Fruit fly (Drosophila melanogaster) whole organism: ENCODE measurements around the gene CG6431.

Source experiments
- CG8478 ChIP-seq: fragments of >200 bp; optimal IDR thresholded peaks from 2 replicates; lab custom pipeline; 2018; ENCODE audit warnings: inconsistent platforms
- Dll ChIP-seq: fragments of >200 bp; optimal IDR thresholded peaks from 2 replicates; lab custom pipeline; 2017
- EcR ChIP-seq, 2 experiments: fragments of >200 bp; optimal IDR thresholded peaks; 2 replicates each; lab custom pipeline; 2017; ENCODE audit warnings: missing biosample characterization in 2 of 2, missing genetic modification characterization in 2 of 2, missing genetic modification reagents in 2 of 2
- pan ChIP-seq: fragments of >200 bp; optimal IDR thresholded peaks from 2 replicates; lab custom pipeline; 2017
- psq ChIP-seq: fragments of >200 bp; optimal IDR thresholded peaks from 2 replicates; lab custom pipeline; 2017
- usp ChIP-seq: fragments of >200 bp; optimal IDR thresholded peaks from 2 replicates; lab custom pipeline; 2017; ENCODE audit warnings: missing biosample characterization, missing genetic modification characterization, mixed read lengths

CG6431 gene

dm6 chr2L:10687009-10687793 lies 36.8 kb upstream of the CG6431 start, which contains the start of gene CG7296:
Gene CG7296, minus strand, starts transcription at chr2L:10687066.
- TF ChIP-seq usp (GFP tag; lab: Kevin White, UChicago) (no peak), EcR (GFP tag; optimal IDR thresholded peaks at IDR 0.05; lab: Kevin White, UChicago) (no peak), psq (no peak), CG8478 (lab: Kevin White, UChicago) (no peak), Dll (lab: Kevin White, UChicago) (no peak), pan (lab: Kevin White, UChicago) (no peak)

- TF ChIP-seq CG8478 (lab: Kevin White, UChicago) (no peak), EcR (GFP tag; optimal IDR thresholded peaks at IDR 0.05; lab: Kevin White, UChicago) (no peak), usp (GFP tag; lab: Kevin White, UChicago) (no peak), psq (no peak), pan (lab: Kevin White, UChicago) (no peak), Dll (lab: Kevin White, UChicago) (no peak)
Observed at dm6 chr2L:10687794-10688185, 36.2 kb upstream of the CG6431 start.

- TF ChIP-seq CG8478 (lab: Kevin White, UChicago): no peak
- TF ChIP-seq usp (GFP tag; lab: Kevin White, UChicago): no peak
- TF ChIP-seq Dll (lab: Kevin White, UChicago): no peak
- no peak for TF ChIP-seq pan (lab: Kevin White, UChicago)
- TF ChIP-seq EcR (GFP tag; optimal IDR thresholded peaks at IDR 0.05; lab: Kevin White, UChicago): no peak
- TF ChIP-seq psq: no peak
Observed at dm6 chr2L:10688764-10689163, 35.2 kb upstream of the CG6431 start.

DNA sequence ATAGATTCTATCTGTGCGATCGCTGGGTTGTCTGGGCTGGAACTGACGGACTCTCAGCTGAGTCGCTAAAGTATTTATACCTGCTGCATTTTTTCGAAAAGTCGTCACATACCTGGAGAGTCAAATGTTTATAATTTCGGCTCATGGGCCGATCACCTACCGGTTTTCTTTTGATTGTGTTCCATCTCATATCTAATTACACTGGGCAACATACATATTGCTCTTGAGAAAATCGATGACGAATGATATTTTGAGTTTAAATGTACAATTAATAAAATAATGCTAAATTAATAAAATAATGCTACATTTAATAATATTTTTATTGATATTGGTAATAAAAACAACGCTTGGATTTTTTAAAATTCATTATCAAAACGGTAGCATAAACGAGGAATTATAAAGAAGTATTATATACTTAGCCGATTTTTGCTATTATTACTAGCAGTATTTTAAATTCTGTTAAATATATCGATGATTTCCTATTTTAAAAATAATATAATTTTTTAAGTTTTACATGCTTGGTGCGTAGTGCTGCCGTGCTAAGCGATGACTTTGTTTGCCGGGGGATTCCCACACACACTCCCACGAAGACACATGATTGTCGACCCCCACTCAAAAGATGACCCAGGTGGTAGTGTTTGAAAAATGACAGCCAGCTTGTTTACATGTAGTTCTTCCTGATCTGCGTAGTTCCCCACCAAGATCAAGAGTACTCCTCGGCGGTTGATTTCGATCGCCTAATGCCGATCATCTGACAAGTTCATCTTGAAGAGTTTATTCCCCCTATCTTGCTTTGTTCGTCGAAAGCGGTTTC lies 34.6 kb upstream of the CG6431 start, which contains the start of gene CG7294:
Gene CG7294 (minus strand): TSS at position 51 of the 814 bp plus-strand sequence.
- TF ChIP-seq pan (lab: Kevin White, UChicago) (no peak), psq (no peak), EcR (GFP tag; optimal IDR thresholded peaks at IDR 0.05; lab: Kevin White, UChicago) (no peak), usp (GFP tag; lab: Kevin White, UChicago) (no peak), Dll (lab: Kevin White, UChicago) (no peak), CG8478 (lab: Kevin White, UChicago) (no peak)

DNA sequence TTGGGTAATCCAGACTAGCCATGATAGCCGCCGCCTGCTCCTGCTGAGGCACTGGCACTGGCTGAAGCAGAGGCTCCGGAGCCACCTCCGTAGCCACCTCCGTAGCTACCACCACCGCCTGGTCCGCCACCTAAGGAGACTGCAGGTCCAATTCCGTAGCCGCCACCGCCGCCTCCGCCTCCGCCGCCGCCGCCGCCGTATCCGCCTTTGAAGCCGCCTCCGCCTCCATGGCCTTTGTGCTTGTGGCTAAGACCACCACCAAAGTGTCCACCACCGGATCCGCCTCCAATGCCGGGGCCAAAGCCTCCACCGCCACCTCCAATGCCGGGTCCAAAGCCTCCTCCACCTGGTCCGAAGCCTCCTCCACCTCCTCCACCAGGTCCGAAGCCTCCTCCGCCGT lies 31.0 kb upstream of the CG6431 start:
- no peak for TF ChIP-seq EcR (GFP tag; optimal IDR thresholded peaks at IDR 0.05; lab: Kevin White, UChicago)
- TF ChIP-seq pan (lab: Kevin White, UChicago): no peak
- TF ChIP-seq Dll (lab: Kevin White, UChicago): no peak
- no peak for TF ChIP-seq psq
- TF ChIP-seq CG8478 (lab: Kevin White, UChicago): no peak
- TF ChIP-seq usp (GFP tag; lab: Kevin White, UChicago): no peak

DNA sequence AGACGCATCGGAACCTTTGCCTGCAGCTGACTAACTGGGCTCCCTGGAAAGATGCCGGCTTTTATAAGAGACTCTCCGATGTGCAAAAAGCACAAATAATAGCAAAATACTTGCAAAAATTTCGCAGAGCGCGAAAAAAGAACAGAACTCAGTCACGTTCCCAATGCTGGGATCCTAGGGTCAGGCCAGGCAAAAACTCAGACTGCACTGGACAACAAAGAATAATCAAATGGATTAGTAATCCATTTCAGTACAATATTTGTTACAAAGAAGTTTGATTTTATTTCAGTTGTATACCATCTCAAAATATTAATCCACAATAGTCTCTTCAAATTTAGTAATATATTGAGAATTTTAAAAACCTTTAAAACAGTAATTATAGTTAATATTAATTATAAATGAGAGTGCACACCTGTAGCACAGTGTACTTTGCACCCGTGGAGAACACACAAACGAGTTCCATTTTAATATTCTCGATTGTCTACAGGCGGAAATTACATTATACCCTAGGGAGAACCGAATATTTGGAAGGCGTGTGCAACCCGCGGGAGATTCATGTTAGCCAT lies 29.9 kb upstream of the CG6431 start, which contains the start of gene CG17108:
Gene CG17108 (minus strand): TSS at position 51 of the 566 bp plus-strand sequence.
- TF ChIP-seq EcR (GFP tag; optimal IDR thresholded peaks at IDR 0.05; lab: Kevin White, UChicago) (no peak), usp (GFP tag; lab: Kevin White, UChicago) (no peak), pan (lab: Kevin White, UChicago) (no peak), psq (no peak), CG8478 (lab: Kevin White, UChicago) (no peak), Dll (lab: Kevin White, UChicago) (no peak)

DNA sequence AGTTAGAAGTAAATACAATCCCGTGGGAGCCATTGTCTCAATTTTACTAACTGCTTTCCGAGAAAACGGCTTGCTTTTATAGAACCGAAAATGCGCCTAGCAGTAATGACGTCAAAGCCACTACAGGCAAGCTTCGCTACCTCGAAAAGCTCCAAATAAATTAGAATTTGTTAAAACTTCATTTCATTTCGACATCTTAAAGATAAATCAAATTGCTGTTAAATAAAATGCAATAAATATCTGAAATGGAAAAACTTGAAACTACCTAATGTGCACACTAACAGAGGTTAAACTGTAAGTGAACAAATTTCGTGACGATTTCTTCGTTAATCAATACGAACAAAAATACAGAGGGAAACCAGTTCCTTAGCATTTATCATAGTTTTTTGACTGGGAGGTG lies 26.0 kb upstream of the CG6431 start, which contains the start of gene CG7300:
Gene CG7300 (minus strand): TSS at position 52 of the 400 bp plus-strand sequence.
- TF ChIP-seq pan (lab: Kevin White, UChicago) (no peak), EcR (GFP tag; optimal IDR thresholded peaks at IDR 0.05; lab: Kevin White, UChicago) (no peak), psq (no peak), CG8478 (lab: Kevin White, UChicago) (no peak), usp (GFP tag; lab: Kevin White, UChicago) (no peak), Dll (lab: Kevin White, UChicago) (no peak)

DNA sequence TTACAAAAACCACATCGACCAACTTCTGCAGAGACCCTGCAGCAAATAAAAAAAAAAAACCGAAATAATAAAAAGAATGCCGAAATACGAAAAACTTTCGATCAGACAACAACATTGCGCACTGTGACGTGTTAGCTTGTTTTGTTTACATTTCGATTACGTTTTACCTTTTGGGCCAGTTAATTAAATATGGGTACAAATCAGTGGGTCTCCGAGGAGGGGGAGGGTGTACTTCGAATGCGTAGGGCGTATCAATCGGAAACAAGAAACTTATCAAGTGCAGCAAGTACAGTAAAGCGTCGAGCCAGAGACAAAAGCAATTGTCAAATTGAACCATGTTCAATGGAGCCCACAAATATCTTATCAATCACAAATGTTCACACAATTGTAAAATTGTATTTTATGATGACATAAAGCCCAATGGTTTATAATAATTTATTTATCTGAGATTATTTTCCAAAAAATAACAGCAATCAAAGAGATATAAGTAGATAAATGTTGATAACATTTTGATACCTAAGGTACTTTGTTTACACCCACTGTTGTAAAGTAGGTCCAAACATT lies 22.4 kb upstream of the CG6431 start, which contains the start of gene Lip1:
Gene Lip1 (minus strand): TSS at position 46 of the 564 bp plus-strand sequence.
- no peak for TF ChIP-seq usp (GFP tag; lab: Kevin White, UChicago)
- TF ChIP-seq CG8478 (lab: Kevin White, UChicago): no peak
- no peak for TF ChIP-seq pan (lab: Kevin White, UChicago)

DNA sequence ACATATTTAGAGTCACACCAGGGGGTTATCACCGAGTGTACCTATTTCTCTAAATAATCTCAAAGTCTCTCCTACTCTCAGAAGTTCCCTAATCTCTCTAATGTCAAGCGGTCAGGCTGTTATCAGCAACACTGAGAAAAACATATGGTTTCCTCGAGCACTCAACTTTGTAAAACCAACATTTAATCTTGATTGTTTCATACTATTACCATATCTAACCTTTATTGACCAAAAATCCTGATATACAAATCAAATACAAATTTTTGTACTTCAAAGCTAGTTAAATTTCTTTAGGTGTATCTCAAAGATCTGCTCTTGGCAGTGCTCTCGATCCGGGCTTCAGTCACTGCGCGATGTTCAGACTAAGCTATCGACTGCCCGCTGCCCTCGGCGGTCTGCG lies 20.7 kb upstream of the CG6431 start, which contains the start of gene CG6415:
Gene CG6415 (plus strand): TSS at position 341 of the 400 bp plus-strand sequence.
- no peak for TF ChIP-seq Dll (lab: Kevin White, UChicago)
- no peak for TF ChIP-seq pan (lab: Kevin White, UChicago)
- no peak for TF ChIP-seq usp (GFP tag; lab: Kevin White, UChicago)
- no peak for TF ChIP-seq psq
- no peak for TF ChIP-seq CG8478 (lab: Kevin White, UChicago)
- TF ChIP-seq EcR (GFP tag; optimal IDR thresholded peaks at IDR 0.05; lab: Kevin White, UChicago): no peak

DNA sequence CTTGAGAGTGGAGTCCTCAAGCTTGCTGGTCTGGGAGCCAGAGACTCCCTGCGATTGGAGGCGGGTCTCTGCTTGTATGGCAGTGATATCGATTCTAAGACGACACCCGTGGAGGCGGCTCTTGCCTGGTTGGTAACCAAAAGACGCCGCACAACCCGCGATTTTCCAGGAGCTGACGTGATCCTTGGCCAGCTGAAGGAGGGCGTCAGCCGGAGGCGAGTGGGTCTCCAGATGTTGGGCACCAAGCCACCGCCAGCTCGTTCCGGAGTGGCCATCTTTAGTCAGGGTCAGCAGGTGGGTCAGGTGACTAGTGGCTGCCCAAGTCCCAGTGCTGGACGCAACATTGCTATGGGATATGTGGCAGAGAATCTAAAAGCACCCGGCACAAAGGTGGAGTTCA lies 19.6 kb upstream of the CG6431 start:
- no peak for TF ChIP-seq usp (GFP tag; lab: Kevin White, UChicago)
- TF ChIP-seq CG8478 (lab: Kevin White, UChicago): no peak
- no peak for TF ChIP-seq Dll (lab: Kevin White, UChicago)
- no peak for TF ChIP-seq EcR (GFP tag; optimal IDR thresholded peaks at IDR 0.05; lab: Kevin White, UChicago)
- no peak for TF ChIP-seq psq
- TF ChIP-seq pan (lab: Kevin White, UChicago): no peak
